Worm (Caenorhabditis elegans) whole organism, L4/young adult: ENCODE measurements around the gene lips-2.

Experiments used
- dao-5 ChIP-seq: sonication (generic microtip); optimal IDR thresholded peaks from 2 replicates; lab custom pipeline; 2016; ENCODE audit warnings: missing genotype, missing genetic modification characterization, moderate library complexity, missing compliant biosample characterization
- him-1 ChIP-seq: sonication (generic microtip); optimal IDR thresholded peaks from 2 replicates; lab custom pipeline; 2016; ENCODE audit warnings: missing genotype, missing genetic modification reagents, missing genetic modification characterization, missing compliant biosample characterization

ce11 chrX:12275577-12275976 lies 10.0 kb upstream of the lips-2 start, which contains the start of gene C04B4.6:
- TF ChIP-seq him-1 (tag; lab: Kevin White, UChicago) (no peak), dao-5 (tag; lab: Kevin White, UChicago) (no peak)
